Fruit fly (Drosophila melanogaster): ENCODE results near the gene Pp1alpha-96A.

Pp1alpha-96A gene

DNA sequence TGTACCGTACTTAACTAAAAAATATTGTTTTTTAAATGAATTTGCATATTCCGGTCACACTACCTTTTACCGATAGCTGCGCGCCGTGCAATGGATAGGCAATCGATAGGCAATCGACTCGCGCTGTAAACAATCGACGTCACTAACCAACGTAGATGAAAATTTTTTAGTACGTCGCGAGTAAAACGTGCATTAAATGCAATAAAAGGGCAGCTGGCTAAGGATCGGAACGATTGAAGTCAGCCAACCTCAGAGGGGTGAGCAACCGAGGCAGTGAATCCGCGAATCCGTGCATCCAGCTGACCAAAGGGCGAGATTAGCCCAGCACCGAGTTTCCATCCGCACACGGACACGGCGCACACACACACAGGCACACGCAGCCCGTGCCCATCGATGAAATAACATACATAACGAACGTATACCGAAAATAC is at the start of gene Pp1alpha-96A:
Pp1alpha-96A (plus strand) TSS at position 121 of the 431 bp plus-strand sequence.
- no peak for TF ChIP-seq CG8478 (optimal IDR thresholded peaks at IDR 0.05)
- no peak for TF ChIP-seq CTCF (optimal IDR thresholded peaks at IDR 0.05)

DNA sequence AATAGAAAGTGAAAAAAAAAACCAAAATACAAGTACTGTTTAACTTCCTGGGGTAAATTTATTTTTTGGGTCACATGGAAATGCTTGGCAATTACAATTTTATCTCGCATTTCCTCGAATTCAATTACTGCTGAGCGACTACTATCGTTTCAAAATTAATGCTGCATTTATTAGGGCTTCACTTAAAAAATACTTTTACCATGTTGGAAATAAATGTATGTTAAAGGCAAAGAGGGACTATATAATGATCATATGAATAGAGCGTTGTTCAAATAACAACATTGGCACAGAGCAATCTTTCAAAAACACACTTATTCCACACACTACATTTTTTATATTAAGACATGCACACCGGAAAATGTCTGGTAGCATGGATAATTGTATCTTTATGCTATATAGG is 49.0 kb upstream of the Pp1alpha-96A start, which contains the start of gene CG31128:
CG31128 (plus strand) TSS at position 301 of the 400 bp plus-strand sequence.
- TF ChIP-seq CTCF (optimal IDR thresholded peaks at IDR 0.05), result no peak

DNA sequence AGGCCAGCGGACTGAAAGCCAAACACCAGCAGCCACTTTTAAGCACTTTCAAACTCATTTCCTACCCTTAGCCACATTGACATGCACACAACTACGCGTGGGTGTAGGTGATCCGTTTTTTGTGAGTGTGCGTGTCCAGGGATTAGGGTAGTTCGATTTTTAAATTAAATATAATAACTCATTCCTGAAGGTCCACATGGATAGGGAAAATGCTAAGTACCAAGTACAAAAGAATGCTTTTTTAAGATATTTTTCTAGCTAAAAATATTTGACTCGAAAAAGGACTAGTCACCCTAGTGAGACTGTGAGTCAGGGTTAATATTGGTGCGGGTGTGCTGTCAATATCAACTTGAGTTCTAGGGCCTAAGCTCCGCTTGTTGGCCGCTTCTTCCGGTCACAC is 43.3 kb upstream of the Pp1alpha-96A start:
- no peak for TF ChIP-seq CTCF (optimal IDR thresholded peaks at IDR 0.05)
- no peak for TF ChIP-seq CG8478 (optimal IDR thresholded peaks at IDR 0.05)

DNA sequence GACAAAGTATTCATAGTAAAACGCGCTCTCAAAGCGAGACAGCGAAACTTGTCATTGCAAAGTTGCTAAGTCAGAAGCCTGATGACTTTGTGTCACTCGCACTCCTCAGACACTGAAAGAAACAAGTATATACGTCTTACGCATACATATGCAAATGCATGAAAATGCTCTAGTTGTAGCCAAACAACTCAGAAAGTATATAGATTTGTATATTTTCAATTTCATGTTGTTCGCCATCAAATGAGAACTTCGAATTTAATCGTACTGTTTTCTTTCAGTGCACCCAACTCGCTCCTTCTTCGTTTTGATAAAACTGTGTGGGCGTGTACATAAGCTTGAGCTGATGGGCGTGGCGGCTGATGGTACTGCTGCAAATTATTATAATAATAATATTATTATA is 37.0 kb upstream of the Pp1alpha-96A start:
- no peak for TF ChIP-seq CG8478 (optimal IDR thresholded peaks at IDR 0.05)
- TF ChIP-seq CTCF (optimal IDR thresholded peaks at IDR 0.05), result no peak

DNA sequence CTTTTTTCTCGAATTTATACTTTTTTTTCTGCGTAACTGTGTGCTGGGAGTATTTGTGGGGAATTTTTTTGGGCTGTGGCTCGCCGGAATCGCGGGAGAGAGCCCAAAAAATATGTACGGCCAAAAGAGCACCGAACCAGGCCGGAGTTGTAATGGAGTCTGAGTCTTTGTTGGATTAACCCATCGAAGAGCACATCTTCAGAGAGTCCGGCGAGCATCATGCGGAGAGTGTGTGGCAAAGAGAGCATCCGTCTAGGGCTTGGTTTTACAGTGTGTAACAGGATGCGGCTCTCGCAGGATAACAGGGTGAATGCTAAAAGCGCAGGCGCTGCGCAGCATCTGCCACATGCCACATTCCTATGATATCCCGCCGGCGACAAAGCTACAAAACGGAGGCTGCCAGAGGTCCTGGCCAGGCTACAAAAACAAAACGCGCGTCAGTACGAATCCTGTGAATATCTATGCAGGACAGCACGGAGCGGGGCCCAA is 33.0 kb upstream of the Pp1alpha-96A start, which contains the start of gene nAChRalpha2:
nAChRalpha2 (plus strand) TSS at position 439 of the 489 bp plus-strand sequence.
- TF ChIP-seq CG8478 (optimal IDR thresholded peaks at IDR 0.05), result no peak
- TF ChIP-seq CTCF (optimal IDR thresholded peaks at IDR 0.05), result no peak

DNA sequence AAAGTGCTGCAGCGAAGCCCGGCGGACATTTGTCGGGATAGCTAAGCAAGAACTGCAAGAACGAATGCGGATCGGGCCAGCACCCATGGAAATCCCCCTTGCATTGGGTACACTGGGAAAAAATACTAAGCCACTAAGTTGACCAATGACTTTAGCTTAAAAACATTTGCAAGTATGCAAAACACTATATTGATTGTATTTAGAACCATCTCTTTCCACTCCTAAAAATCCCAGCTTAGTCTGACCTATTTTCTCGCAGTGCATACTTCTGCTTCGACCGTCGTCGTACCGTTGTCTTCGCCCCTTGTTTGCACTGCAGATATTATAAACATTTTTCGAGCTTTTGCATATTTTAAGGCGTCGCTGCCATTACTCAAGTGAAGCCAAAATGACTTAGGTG is 22.0 kb upstream of the Pp1alpha-96A start:
- TF ChIP-seq CG8478 (optimal IDR thresholded peaks at IDR 0.05) (no peak), CTCF (optimal IDR thresholded peaks at IDR 0.05) (no peak)

DNA sequence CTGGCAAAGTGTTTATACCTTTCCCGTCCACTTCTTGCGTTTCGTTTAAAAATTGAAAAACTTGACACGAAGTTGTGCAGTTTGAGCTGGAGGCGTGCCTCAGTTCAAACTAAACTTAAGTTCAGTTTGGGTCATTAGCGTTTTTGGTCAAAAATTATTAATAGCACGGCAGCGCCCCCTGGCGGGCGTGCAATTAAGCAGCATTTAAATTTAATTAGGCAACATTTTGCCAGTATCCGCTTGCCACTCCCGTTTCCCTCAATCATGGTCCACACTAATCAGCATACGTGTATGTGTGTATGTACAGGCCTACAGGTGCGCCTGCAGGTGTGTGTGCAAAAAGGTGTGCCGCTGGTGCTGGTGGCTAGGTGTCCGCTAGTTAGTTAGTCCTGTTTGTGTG is 14.4 kb upstream of the Pp1alpha-96A start:
- TF ChIP-seq CG8478 (optimal IDR thresholded peaks at IDR 0.05) (no peak), CTCF (optimal IDR thresholded peaks at IDR 0.05) (peak; percentile 59 to 70)

DNA sequence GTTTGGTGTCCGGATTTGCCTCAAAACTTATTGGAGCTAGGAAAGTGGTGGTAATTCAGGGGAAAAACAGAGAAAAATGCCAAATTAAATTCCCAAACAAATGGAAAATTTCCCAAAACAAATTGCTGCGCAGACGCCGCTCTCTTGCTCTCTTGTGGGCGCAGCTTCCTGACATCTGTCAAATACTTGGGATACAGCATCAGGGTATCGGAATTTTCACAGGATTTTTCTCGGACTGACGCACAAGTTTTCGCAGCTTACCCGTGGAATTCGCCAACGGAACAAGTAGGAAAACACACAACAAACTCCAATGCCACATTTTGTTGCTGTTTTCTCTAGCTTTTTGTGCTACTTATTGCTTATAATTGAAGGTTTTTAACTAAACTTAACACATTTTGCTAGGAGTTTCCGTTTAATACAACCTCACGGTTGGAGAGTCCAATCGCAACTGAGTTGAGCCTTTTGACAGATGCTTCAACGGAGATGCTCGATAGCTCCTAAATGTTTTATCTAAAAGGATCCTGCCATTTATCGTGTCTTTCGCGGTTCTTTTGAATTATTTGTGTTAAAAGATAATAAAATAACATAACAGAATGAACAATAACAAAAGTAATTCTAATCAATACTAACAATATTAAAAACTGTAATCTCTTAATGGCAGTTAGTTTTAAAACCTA is 3.3 kb upstream of the Pp1alpha-96A start, which contains the start of the genes nAChRbeta2 and DZIP1:
nAChRbeta2 (minus strand) TSS at position 455 of the 677 bp plus-strand sequence.
DZIP1 (plus strand) TSS at position 627 of the 677 bp plus-strand sequence.
- TF ChIP-seq CG8478 (optimal IDR thresholded peaks at IDR 0.05) (no peak), CTCF (optimal IDR thresholded peaks at IDR 0.05) (no peak)

DNA sequence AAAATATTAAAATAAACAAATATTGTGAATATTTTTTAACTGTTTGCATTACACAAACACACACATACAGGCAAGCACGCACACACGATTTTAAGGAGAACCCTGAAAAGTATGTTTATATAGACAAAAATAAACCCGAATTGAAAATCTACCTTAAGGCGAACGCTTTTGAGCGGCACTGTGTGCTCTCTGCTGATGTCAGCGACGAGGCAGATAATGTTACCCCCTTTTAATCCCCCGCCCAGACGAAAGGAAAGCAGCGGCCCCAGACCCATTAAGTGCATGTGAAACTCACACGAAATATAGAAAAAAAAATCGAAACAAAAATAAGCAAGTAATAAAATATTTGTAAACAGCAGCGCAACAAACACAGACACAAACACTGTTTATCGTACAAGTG is 3.2 kb downstream of the Pp1alpha-96A start:
- TF ChIP-seq CG8478 (optimal IDR thresholded peaks at IDR 0.05), result no peak
- TF ChIP-seq CTCF (optimal IDR thresholded peaks at IDR 0.05), result no peak

DNA sequence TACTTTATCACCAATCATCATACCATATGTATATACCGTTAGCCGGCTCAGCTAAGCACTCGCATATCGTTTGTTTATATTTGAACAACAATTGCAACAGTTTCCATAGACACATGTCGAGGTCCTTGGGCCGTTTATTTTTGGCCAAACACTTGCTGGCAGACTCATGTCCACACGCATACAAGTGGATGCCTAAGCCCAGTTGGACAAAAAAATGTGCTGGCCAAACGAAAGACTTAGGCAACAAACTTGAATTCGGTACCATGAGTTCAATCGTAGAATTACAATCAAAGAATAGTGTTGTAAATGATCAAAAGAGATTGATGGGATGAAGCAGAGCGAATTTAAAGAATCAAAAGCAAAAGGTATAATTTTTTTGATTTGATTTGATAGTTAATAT is 5.5 kb downstream of the Pp1alpha-96A start, which contains the start of gene CG13622:
CG13622 (minus strand) TSS at position 101 of the 400 bp plus-strand sequence.
- no peak for TF ChIP-seq CG8478 (optimal IDR thresholded peaks at IDR 0.05)
- TF ChIP-seq CTCF (optimal IDR thresholded peaks at IDR 0.05), result no peak

DNA sequence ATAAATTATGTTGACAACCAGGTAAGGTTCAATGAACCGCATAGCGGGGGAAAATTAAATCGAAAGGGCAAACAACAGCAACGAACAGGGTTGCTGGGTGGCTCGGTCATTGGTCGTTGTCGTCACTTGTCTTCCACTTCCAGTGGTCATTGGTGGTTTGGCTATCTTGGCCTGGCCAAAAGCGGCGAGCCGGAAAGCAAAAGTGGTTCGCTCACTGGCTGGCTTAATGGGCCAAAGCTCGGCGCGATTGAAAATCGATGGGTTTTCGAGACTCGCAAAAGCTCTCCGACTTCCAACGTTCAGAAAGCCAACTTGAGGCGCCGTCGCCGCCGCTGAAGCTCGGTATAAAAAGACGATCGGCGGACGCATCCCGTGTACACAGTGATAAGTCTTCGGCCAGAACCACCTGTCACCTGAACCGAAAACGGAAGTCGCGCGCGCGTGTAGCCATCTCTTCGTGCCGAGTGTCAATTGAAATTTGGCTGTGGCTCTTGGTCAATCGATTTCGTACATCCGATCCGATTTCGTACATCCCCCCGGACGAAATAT is 6.4 kb downstream of the Pp1alpha-96A start, which contains the start of gene Jhbp12:
Jhbp12 (plus strand) TSS at position 369 of the 549 bp plus-strand sequence.
- TF ChIP-seq CG8478 (optimal IDR thresholded peaks at IDR 0.05) (no peak), CTCF (optimal IDR thresholded peaks at IDR 0.05) (no peak)

DNA sequence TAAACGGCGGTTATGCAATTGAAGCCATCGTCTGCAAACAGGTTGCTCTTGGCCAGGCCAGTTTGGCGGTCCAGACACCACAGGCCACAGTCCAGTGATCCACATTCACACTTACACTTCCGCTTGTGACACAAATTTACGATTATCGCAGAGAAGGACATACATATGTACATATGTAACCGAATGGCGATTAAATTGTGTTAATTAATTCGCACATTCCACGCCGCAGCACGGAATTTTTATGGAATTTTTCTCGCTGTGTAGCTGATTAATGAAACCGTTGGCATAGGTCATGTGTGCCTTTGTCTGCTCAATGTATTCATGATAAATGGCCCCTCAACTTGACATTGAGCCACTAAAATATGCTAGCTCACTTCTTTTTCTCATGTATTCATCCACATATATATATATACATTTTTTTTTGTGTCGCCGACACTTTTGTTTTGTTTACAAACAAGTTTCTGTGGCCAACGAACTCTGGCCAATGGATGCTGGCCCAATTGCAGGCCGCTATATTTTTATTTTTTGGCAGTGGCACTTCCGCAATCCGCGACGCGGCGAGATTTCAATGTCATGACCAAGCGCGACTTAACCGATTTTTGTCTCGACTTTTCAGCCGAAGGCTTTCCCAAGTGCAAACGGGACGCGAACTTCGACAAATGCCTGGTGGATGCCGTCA is 8.1 kb downstream of the Pp1alpha-96A start:
- TF ChIP-seq CG8478 (optimal IDR thresholded peaks at IDR 0.05) (no peak), CTCF (optimal IDR thresholded peaks at IDR 0.05) (no peak)

DNA sequence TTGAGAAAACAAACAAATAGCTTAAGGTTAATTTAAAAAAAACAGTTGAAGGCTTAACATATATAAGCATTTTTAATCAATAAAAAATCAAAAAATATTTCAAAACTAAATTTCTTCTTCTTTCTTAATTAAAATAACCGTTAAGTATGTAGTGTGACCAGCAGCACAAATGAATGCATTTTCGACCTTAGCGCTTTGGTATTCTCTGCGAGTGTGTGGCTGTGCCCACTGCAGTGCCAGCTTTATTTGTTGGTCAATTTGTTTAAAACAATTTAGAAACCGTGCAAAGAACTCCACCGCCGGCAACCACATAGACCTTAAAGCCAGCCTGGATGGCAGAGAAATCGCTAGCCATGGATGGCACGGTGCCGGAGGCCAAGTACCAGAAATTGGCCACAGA is 9.8 kb downstream of the Pp1alpha-96A start, which contains the start of gene CG6607:
CG6607 (plus strand) TSS at position 203 of the 400 bp plus-strand sequence.
- TF ChIP-seq CG8478 (optimal IDR thresholded peaks at IDR 0.05) (no peak), CTCF (optimal IDR thresholded peaks at IDR 0.05) (no peak)

DNA sequence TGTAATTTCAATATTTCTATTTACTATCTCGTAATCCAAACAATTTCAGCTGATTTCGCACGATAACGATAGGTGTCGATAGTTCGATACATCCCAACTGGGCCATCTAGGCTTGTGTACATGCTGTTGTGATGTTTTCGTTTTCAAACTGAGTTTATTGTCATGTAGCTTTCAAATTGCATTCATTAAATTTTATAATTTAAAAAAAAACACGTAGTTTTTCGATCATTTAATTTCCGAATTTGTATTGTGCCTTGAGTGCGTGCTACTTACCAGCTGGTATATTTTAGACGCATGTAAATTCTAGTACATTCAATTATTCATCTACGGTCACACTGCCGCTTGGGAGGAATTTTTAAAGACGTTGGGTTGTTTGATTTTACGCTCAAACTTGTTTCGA is 12.3 kb downstream of the Pp1alpha-96A start, which contains the start of the genes CG13623 and ana1:
CG13623 (minus strand) TSS at position 231 of the 400 bp plus-strand sequence.
ana1 (plus strand) TSS at position 249 of the 400 bp plus-strand sequence.
- TF ChIP-seq CTCF (optimal IDR thresholded peaks at IDR 0.05) (no peak), CG8478 (optimal IDR thresholded peaks at IDR 0.05) (no peak)

Data from S2 (cell line).